Worm (Caenorhabditis elegans) whole organism, early embryonic: ENCODE measurements around the gene ceh-14.

ENCODE experiments used
- B0310.2 ChIP-seq: sonication (generic microtip); optimal IDR thresholded peaks from 2 replicates; lab custom pipeline; 2016; ENCODE audit warnings: mild to moderate bottlenecking, missing genetic modification characterization, missing compliant biosample characterization
- F13C5.2 ChIP-seq: sonication (generic microtip); optimal IDR thresholded peaks from 2 replicates; lab custom pipeline; 2017; ENCODE audit warnings: mild to moderate bottlenecking, missing genetic modification characterization, inconsistent platforms, missing compliant biosample characterization
- ama-1 ChIP-seq: fragments of 150-350 bp; optimal IDR thresholded peaks from 2 replicates; lab custom pipeline; 2014
- ceh-36 ChIP-seq: sonication (generic microtip); optimal IDR thresholded peaks from 2 replicates; lab custom pipeline; 2016; ENCODE audit warnings: missing genetic modification characterization, inconsistent platforms, missing compliant biosample characterization
- ets-7 ChIP-seq: sonication (generic microtip); optimal IDR thresholded peaks from 2 replicates; lab custom pipeline; 2016; ENCODE audit warnings: missing genotype, missing genetic modification characterization, missing compliant biosample characterization
- flt-1 ChIP-seq: fragments of 200-800 bp; sonication (Bioruptor generic); IDR thresholded peaks from 2 replicates; pipeline ENCODE4 v1.3.6; 2022; ENCODE audit warnings: missing genetic modification characterization, missing compliant biosample characterization
- hmbx-1 ChIP-seq: sonication (generic microtip); optimal IDR thresholded peaks from 2 replicates; lab custom pipeline; 2016; ENCODE audit warnings: mild to moderate bottlenecking, missing genetic modification characterization, missing compliant biosample characterization
- tbx-11 ChIP-seq: fragments of 200-800 bp; sonication (Bioruptor generic); IDR thresholded peaks from 2 replicates; pipeline ENCODE4 v1.3.6; 2022; ENCODE audit warnings: missing genetic modification characterization, missing compliant biosample characterization
- tbx-37 ChIP-seq: fragments of 200-800 bp; sonication (Bioruptor generic); conservative IDR thresholded peaks from 2 replicates; pipeline ENCODE4 v1.3.6; 2022; ENCODE audit warnings: missing genetic modification reagents, missing genetic modification characterization, missing compliant biosample characterization

- TF ChIP-seq ceh-36 (tag; lab: Kevin White, UChicago), result no peak
- TF ChIP-seq flt-1 (GFP tag; lab: Robert Waterston, UW), result no peak
- TF ChIP-seq hmbx-1 (tag; lab: Kevin White, UChicago), result no peak
- no peak for TF ChIP-seq tbx-11
- no peak for TF ChIP-seq B0310.2 (tag; lab: Kevin White, UChicago)
- no peak for TF ChIP-seq ama-1
- TF ChIP-seq ets-7 (tag; lab: Kevin White, UChicago), result no peak
- no peak for TF ChIP-seq F13C5.2
- no peak for TF ChIP-seq tbx-37 (GFP tag; lab: Robert Waterston, UW)
Observed at ce11 chrX:7523799-7524198, 8.7 kb downstream of the ceh-14 start.
